Worm (Caenorhabditis elegans): ENCODE results near the gene cox-5A.

DNA sequence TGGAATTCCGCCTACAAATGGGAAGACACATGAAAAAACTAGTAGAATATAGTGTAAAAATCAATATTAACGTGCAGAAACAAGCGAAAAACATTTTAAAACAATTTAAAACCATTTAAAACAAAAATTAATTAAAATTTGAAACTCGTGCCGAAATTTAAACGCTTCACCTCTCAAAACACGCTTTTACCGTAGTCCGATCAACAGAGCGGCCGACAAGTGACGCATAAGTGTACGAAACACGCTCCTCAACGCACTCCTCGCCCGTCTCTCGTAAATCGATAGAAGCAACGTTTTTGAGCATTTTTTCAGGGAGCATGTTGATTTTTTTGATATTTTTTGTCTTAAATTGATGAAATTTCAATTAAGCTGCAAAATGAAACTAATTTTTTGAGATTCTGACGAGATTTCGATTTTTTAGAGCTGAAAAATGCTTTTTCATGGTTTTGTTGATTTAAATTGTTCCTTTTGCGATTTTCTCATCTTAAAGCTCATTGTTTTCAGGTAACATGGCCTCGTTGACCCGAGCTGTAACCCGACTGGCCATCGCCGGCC, at the start of gene cox-5A:
- peak; percentile 78 for TF ChIP-seq unc-55 (GFP tag; optimal IDR thresholded peaks at IDR 0.05)
- no peak for TF ChIP-seq zip-5 (tag; optimal IDR thresholded peaks at IDR 0.05)
- peak; percentile 43 for TF ChIP-seq C08G9.2 (tag; optimal IDR thresholded peaks at IDR 0.05)
